Fruit fly (Drosophila melanogaster): ENCODE data around the gene CG6023.

CG6023 gene

dm6 chrX:18356141-18356600 is 35.2 kb upstream of the CG6023 start, which contains the start of gene kairos:
Gene kairos, minus strand, starts transcription at chrX:18356191.
- TF ChIP-seq Dfd (GFP tag; optimal IDR thresholded peaks at IDR 0.05) (no peak), psq (GFP tag; optimal IDR thresholded peaks at IDR 0.05) (no peak), Hr78 (GFP tag; optimal IDR thresholded peaks at IDR 0.05) (no peak), dsf (GFP tag; optimal IDR thresholded peaks at IDR 0.05; ENCODE audit: borderline replicate concordance) (no peak), Vsx2 (GFP tag; optimal IDR thresholded peaks at IDR 0.05; ENCODE audit: partially characterized antibody) (no peak), h (GFP tag; optimal IDR thresholded peaks at IDR 0.05) (no peak), woc (GFP tag; optimal IDR thresholded peaks at IDR 0.05) (no peak), brk (GFP tag; optimal IDR thresholded peaks at IDR 0.05) (no peak), br (GFP tag; optimal IDR thresholded peaks at IDR 0.05) (no peak), usp (GFP tag; optimal IDR thresholded peaks at IDR 0.05) (no peak), lola (GFP tag; optimal IDR thresholded peaks at IDR 0.05) (no peak), jim (GFP tag; optimal IDR thresholded peaks at IDR 0.05) (no peak), dl (GFP tag; optimal IDR thresholded peaks at IDR 0.05; ENCODE audit: insufficient read depth in 1 of 2, partially characterized antibody in 2 of 2) (no peak)

dm6 chrX:18350609-18351008 is 29.6 kb upstream of the CG6023 start:
- TF ChIP-seq br (GFP tag; optimal IDR thresholded peaks at IDR 0.05) (no peak), Dfd (GFP tag; optimal IDR thresholded peaks at IDR 0.05) (peak; percentile 92)

dm6 chrX:18347641-18348040 is 26.6 kb upstream of the CG6023 start:
- no peak for TF ChIP-seq dl (GFP tag; optimal IDR thresholded peaks at IDR 0.05; ENCODE audit: insufficient read depth in 1 of 2, partially characterized antibody in 2 of 2)
- no peak for TF ChIP-seq dmrt93B (GFP tag; optimal IDR thresholded peaks at IDR 0.05)
- TF ChIP-seq brk (GFP tag; optimal IDR thresholded peaks at IDR 0.05), result no peak
- no peak for TF ChIP-seq psq (GFP tag; optimal IDR thresholded peaks at IDR 0.05)
- no peak for TF ChIP-seq Sp1 (GFP tag; optimal IDR thresholded peaks at IDR 0.05)
- no peak for TF ChIP-seq OdsH (GFP tag; optimal IDR thresholded peaks at IDR 0.05)
- no peak for TF ChIP-seq h (GFP tag; optimal IDR thresholded peaks at IDR 0.05)
- TF ChIP-seq Hnf4 (GFP tag; optimal IDR thresholded peaks at IDR 0.05), result no peak
- TF ChIP-seq CG32264 (GFP tag; optimal IDR thresholded peaks at IDR 0.05), result no peak
- TF ChIP-seq usp (GFP tag; optimal IDR thresholded peaks at IDR 0.05), result no peak
- TF ChIP-seq Jra (GFP tag; optimal IDR thresholded peaks at IDR 0.05), result no peak
- TF ChIP-seq tai (GFP tag; optimal IDR thresholded peaks at IDR 0.05), result no peak
- no peak for TF ChIP-seq Hr83 (GFP tag; optimal IDR thresholded peaks at IDR 0.05; ENCODE audit: poor library complexity, severe bottlenecking)
- TF ChIP-seq Abd-B (GFP tag; optimal IDR thresholded peaks at IDR 0.05), result no peak
- TF ChIP-seq N (GFP tag; optimal IDR thresholded peaks at IDR 0.05), result no peak
- no peak for TF ChIP-seq CrebA (GFP tag; optimal IDR thresholded peaks at IDR 0.05; ENCODE audit: borderline replicate concordance)

- TF ChIP-seq Hr78 (GFP tag; optimal IDR thresholded peaks at IDR 0.05) (no peak), sage (GFP tag; optimal IDR thresholded peaks at IDR 0.05) (no peak), Dfd (GFP tag; optimal IDR thresholded peaks at IDR 0.05) (no peak)
Measured at dm6 chrX:18341014-18341413, 20.0 kb upstream of the CG6023 start.

dm6 chrX:18321358-18321757 is 365 bp upstream of the CG6023 start:
- no peak for TF ChIP-seq Hnf4 (GFP tag; optimal IDR thresholded peaks at IDR 0.05)
- TF ChIP-seq tai (GFP tag; optimal IDR thresholded peaks at IDR 0.05), result no peak
- TF ChIP-seq jim (GFP tag; optimal IDR thresholded peaks at IDR 0.05), result no peak
- no peak for TF ChIP-seq Jra (GFP tag; optimal IDR thresholded peaks at IDR 0.05)
- no peak for TF ChIP-seq fru (GFP tag; optimal IDR thresholded peaks at IDR 0.05)
- TF ChIP-seq woc (GFP tag; optimal IDR thresholded peaks at IDR 0.05), result no peak
- TF ChIP-seq pan (optimal IDR thresholded peaks at IDR 0.05), result no peak
- no peak for TF ChIP-seq Hr83 (GFP tag; optimal IDR thresholded peaks at IDR 0.05; ENCODE audit: poor library complexity, severe bottlenecking)
- TF ChIP-seq CG32264 (GFP tag; optimal IDR thresholded peaks at IDR 0.05), result no peak
- no peak for TF ChIP-seq Dif (GFP tag; optimal IDR thresholded peaks at IDR 0.05; ENCODE audit: partially characterized antibody)
- no peak for TF ChIP-seq h (GFP tag; optimal IDR thresholded peaks at IDR 0.05)
- TF ChIP-seq HLH106 (tag; optimal IDR thresholded peaks at IDR 0.05), result no peak
- no peak for TF ChIP-seq ey (GFP tag; optimal IDR thresholded peaks at IDR 0.05)
- TF ChIP-seq usp (GFP tag; optimal IDR thresholded peaks at IDR 0.05), result no peak
- no peak for TF ChIP-seq rgr (GFP tag; optimal IDR thresholded peaks at IDR 0.05)
- no peak for TF ChIP-seq N (GFP tag; optimal IDR thresholded peaks at IDR 0.05)
